Fruit fly (Drosophila melanogaster) Kc167 (cell line): ENCODE measurements around the gene nanos.

Source experiments
- Myc ChIP-seq: fragments of >200 bp; optimal IDR thresholded peaks from 2 replicates; lab custom pipeline; 2017; ENCODE audit warnings: missing external identifiers
- Sin3A ChIP-seq: fragments of >200 bp; optimal IDR thresholded peaks from 2 replicates; lab custom pipeline; 2018; ENCODE audit warnings: missing external identifiers
- h ChIP-seq: fragments of >200 bp; optimal IDR thresholded peaks from 3 replicates; lab custom pipeline; 2018; ENCODE audit warnings: missing external identifiers
- insv ChIP-seq: fragments of >200 bp; optimal IDR thresholded peaks from 3 replicates; lab custom pipeline; 2018; ENCODE audit warnings: missing external identifiers
- psq ChIP-seq: fragments of >200 bp; optimal IDR thresholded peaks from 2 replicates; lab custom pipeline; 2017; ENCODE audit warnings: missing external identifiers
- ttk ChIP-seq: sonication (Bioruptor generic); optimal IDR thresholded peaks from 2 replicates; lab custom pipeline; 2017; ENCODE audit warnings: missing external identifiers

The nanos gene

dm6 chr3R:19156670-19157402 is at the start of gene nanos:
Gene nanos, plus strand, starts transcription at chr3R:19157238.
- TF ChIP-seq h (lab: Kevin White, UChicago) (no peak), Myc (lab: Kevin White, UChicago) (no peak), ttk (lab: Kevin White, UChicago) (no peak), psq (lab: Kevin White, UChicago) (no peak), Sin3A (no peak), insv (lab: Kevin White, UChicago) (no peak)

DNA sequence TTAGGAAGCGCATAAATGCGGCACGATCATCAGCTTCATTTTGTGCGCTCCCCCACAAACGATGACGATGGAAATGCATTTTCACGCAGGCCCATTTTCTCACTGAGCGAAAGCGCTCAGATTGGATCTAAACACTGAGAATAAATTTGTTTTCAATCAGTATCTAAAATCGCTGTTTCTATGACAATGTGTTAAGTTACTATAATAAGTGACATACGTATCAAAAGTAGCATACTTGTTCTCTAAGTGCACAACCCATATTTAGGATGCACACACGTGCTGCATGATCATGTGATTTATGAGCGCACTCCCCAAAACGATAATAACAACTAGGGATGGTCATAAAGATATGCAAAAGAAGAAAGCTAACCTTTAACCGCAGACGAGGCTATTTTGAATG is 48.9 kb upstream of the nanos start:
- no peak for TF ChIP-seq Myc (lab: Kevin White, UChicago)
- TF ChIP-seq insv (lab: Kevin White, UChicago) = no peak

DNA sequence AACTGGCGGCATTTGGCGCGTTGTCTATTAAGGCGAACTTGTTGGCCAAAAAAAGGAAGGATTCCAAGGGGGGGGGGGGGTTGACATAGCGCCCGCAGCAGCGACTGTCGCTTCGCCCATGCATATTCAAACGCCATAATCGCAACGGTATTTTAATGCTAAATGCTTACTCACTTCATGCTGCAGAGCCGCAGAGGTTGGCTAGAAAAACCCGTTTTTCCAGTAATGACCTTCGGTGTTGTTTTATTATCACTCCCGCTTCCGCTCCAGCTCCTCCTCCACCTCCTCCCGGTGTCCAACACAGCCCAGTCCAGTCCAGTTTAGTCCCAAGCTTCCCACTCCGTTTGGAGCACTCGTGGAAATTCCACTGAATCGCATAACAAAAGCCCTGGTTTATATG is 45.9 kb upstream of the nanos start:
- TF ChIP-seq Sin3A = no peak
- TF ChIP-seq ttk (lab: Kevin White, UChicago) = no peak
- no peak for TF ChIP-seq Myc (lab: Kevin White, UChicago)
- TF ChIP-seq h (lab: Kevin White, UChicago) = no peak
- TF ChIP-seq psq (lab: Kevin White, UChicago) = no peak
- TF ChIP-seq insv (lab: Kevin White, UChicago) = no peak

- no peak for TF ChIP-seq psq (lab: Kevin White, UChicago)
- TF ChIP-seq ttk (lab: Kevin White, UChicago) = no peak
- no peak for TF ChIP-seq h (lab: Kevin White, UChicago)
- no peak for TF ChIP-seq insv (lab: Kevin White, UChicago)
- no peak for TF ChIP-seq Sin3A
- TF ChIP-seq Myc (lab: Kevin White, UChicago) = no peak
Observed at dm6 chr3R:19112372-19112771, 44.7 kb upstream of the nanos start.

DNA sequence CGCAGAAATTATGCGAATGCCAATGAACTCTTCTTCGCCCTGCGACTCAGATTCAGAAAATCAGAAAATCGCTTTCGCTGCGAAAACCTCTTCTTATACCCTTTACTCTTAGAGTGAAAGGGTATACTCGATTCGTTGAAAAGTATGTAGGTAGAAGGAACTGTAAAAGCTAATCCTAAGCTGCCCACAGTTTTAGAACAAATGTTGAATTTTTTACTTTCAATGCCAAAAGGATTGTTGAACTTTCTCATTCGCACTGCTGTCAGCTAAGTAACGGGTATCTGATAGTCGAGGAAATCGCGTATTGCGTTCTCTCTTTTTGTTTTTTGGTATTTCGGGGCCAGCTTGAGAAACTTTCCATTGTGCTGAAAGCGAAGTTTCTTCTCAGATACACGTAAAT is 43.2 kb upstream of the nanos start:
- TF ChIP-seq insv (lab: Kevin White, UChicago) (no peak), Sin3A (no peak), Myc (lab: Kevin White, UChicago) (no peak), h (lab: Kevin White, UChicago) (no peak)

dm6 chr3R:19118505-19119138 is 38.4 kb upstream of the nanos start:
- no peak for TF ChIP-seq Myc (lab: Kevin White, UChicago)
- TF ChIP-seq psq (lab: Kevin White, UChicago) = no peak
- no peak for TF ChIP-seq Sin3A
- no peak for TF ChIP-seq ttk (lab: Kevin White, UChicago)

DNA sequence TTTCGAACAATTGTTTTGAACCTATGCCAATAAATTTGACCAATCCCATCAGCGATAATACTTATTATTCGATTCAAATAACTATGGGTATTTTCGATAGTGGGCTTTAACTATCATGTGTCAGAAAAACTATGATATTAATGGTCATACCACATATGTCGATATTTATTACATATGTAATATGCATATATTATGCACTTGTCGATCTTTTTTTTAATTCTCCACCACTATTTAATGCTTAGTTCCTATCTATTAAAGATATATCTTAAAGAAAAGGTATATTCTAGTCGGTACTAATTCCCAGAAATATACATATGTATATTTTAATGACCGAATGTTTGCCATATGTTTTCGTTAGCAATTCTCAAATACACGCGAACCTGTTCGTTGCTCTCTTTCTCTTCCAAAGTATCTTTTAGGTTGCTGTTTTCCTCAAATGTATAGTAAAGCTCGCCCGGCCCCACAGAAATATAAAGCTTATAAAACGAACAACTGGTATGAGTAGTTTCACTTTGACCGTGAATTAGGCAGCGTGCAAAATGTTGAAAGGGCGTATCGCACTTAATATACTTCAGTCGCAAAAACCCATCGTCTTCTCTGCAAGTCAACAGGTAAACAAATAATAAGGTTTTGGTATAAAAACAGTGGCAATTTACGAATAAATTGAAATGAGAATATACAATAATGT is 24.7 kb upstream of the nanos start, which contains the start of gene Cyp12a5:
Gene Cyp12a5 (plus strand): TSS at position 503 of the 688 bp plus-strand sequence.
- TF ChIP-seq insv (lab: Kevin White, UChicago) (no peak), Myc (lab: Kevin White, UChicago) (no peak), Sin3A (no peak)

DNA sequence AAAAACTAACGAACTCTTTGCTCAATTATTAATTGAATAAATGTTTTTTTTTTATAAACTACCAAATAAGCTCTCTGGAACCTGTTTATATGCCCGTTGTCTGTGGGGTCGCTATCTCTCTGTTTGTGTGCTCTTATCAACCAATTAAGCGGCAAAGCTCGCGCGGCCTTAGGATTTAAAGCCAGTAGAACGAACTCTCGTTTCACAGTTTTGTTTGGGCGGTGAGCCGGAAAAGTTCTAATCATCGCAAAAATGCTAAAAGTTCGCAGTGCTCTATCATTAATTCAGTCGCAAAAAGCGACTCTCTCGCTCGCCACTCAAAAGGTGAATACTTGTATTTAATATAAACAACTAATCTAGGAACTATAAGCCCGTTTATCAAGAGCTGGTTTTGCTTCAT is 22.1 kb upstream of the nanos start, which contains the start of gene Cyp12a4:
Gene Cyp12a4 (plus strand): TSS at position 202 of the 400 bp plus-strand sequence.
- no peak for TF ChIP-seq h (lab: Kevin White, UChicago)
- TF ChIP-seq insv (lab: Kevin White, UChicago) = no peak
- TF ChIP-seq ttk (lab: Kevin White, UChicago) = no peak
- TF ChIP-seq Sin3A = no peak
- TF ChIP-seq Myc (lab: Kevin White, UChicago) = no peak
- TF ChIP-seq psq (lab: Kevin White, UChicago) = no peak

DNA sequence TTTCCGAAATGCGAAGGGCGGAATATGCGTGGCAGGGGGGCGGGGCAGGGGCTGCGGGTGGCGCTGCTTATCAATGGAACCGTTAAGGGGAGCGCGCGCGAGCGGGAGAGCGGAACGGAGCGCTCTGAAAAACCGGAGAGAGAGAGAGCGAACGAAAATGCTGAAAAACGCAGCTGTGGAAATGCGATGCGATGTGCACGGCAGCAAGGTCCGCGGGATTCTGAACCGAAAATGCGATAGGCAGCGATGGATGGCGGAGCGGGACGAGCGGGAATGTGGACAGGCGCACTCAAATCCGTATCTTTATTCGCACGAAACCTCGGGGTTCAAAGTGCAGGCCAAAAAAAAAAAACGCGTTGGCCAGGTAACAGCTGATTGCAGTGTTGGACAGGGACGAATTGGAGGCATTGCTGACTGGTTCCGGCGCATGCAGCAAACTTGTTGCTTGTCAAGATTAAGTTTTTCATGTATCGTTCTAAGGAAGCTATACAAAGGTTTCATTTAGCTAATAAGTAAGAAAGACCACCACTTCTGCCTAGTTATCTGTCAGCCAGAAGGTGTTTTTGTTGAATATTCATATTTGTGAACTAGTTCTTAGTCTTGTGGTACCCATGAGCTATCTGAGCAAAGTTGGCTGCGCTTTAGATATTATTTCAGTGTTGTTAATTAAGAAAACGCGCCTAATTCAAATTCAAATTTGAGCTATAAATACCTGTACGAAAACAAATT is 9.4 kb upstream of the nanos start, which contains the start of gene Ppcs:
Gene Ppcs (minus strand): TSS at position 400 of the 729 bp plus-strand sequence.
- TF ChIP-seq psq (lab: Kevin White, UChicago) (no peak), Sin3A (no peak), ttk (lab: Kevin White, UChicago) (no peak), Myc (lab: Kevin White, UChicago) (no peak), h (lab: Kevin White, UChicago) (no peak), insv (lab: Kevin White, UChicago) (no peak)

dm6 chr3R:19150856-19151651 is 6.0 kb upstream of the nanos start:
- TF ChIP-seq psq (lab: Kevin White, UChicago) (no peak), h (lab: Kevin White, UChicago) (no peak), Sin3A (no peak), Myc (lab: Kevin White, UChicago) (no peak), insv (lab: Kevin White, UChicago) (no peak), ttk (lab: Kevin White, UChicago) (no peak)
